Fruit fly (Drosophila melanogaster) whole organism, embryonic: ENCODE measurements around the gene CG43658.
A peak's percentile ranks its signal among the peaks of the same experiment; 100 is the strongest.

ENCODE experiments used
- Asciz ChIP-seq: fragments of 200-800 bp; sonication (Bioruptor generic); optimal IDR thresholded peaks from 2 replicates; lab custom pipeline; 2017; ENCODE audit warnings: missing biosample characterization, mild to moderate bottlenecking, missing genetic modification characterization, missing genetic modification reagents
- CG10209 ChIP-seq: fragments of 200-800 bp; sonication (Bioruptor generic); optimal IDR thresholded peaks from 3 replicates; lab custom pipeline; 2017; ENCODE audit warnings: missing biosample characterization, mild to moderate bottlenecking, missing genetic modification characterization, missing genetic modification reagents
- CG1024 ChIP-seq: fragments of 200-800 bp; sonication (Bioruptor generic); IDR thresholded peaks from 2 replicates; pipeline ENCODE4 v1.3.6; 2022; ENCODE audit warnings: missing biosample characterization, missing genetic modification characterization
- CG11696 ChIP-seq: fragments of 200-800 bp; sonication (Bioruptor generic); IDR thresholded peaks from 2 replicates; pipeline ENCODE4 v1.3.6; 2022; ENCODE audit warnings: missing biosample characterization, missing genetic modification characterization
- CG12236 ChIP-seq: fragments of 200-800 bp; sonication (Bioruptor generic); optimal IDR thresholded peaks from 2 replicates; lab custom pipeline; 2016; ENCODE audit warnings: missing biosample characterization, missing genetic modification characterization
- CG14441 ChIP-seq: fragments of 200-800 bp; sonication (Bioruptor generic); IDR thresholded peaks from 2 replicates; pipeline ENCODE4 v1.3.6; 2022; ENCODE audit warnings: missing biosample characterization, missing genetic modification characterization
- CG14710 ChIP-seq: fragments of 200-800 bp; sonication (Bioruptor generic); optimal IDR thresholded peaks from 3 replicates; lab custom pipeline; 2019; ENCODE audit warnings: missing biosample characterization, mild to moderate bottlenecking, missing genetic modification characterization, moderate library complexity
- CG15696 ChIP-seq: fragments of 200-800 bp; sonication (Bioruptor generic); optimal IDR thresholded peaks from 2 replicates; lab custom pipeline; 2019; ENCODE audit warnings: missing biosample characterization, mild to moderate bottlenecking, missing genetic modification characterization, moderate library complexity
- CG18476 ChIP-seq: fragments of 200-800 bp; sonication (Bioruptor generic); optimal IDR thresholded peaks from 2 replicates; lab custom pipeline; 2016; ENCODE audit warnings: missing biosample characterization, mild to moderate bottlenecking, missing genetic modification characterization
- CG2202 ChIP-seq: fragments of 200-800 bp; sonication (Bioruptor generic); optimal IDR thresholded peaks from 2 replicates; lab custom pipeline; 2018; ENCODE audit warnings: missing biosample characterization, mild to moderate bottlenecking, missing genetic modification characterization
- CG2678 ChIP-seq: fragments of 200-800 bp; sonication (Bioruptor generic); optimal IDR thresholded peaks from 3 replicates; lab custom pipeline; 2019; ENCODE audit warnings: missing biosample characterization, mild to moderate bottlenecking, missing genetic modification characterization, moderate library complexity
- CG4617 ChIP-seq: fragments of 200-800 bp; sonication (Bioruptor generic); optimal IDR thresholded peaks from 3 replicates; lab custom pipeline; 2016; ENCODE audit warnings: missing biosample characterization, missing genetic modification characterization, borderline replicate concordance
- CG5245 ChIP-seq: fragments of 200-800 bp; sonication (Bioruptor generic); optimal IDR thresholded peaks from 3 replicates; lab custom pipeline; 2016; ENCODE audit warnings: missing biosample characterization, missing genetic modification characterization
- CG6813 ChIP-seq: fragments of 200-800 bp; sonication (Bioruptor generic); optimal IDR thresholded peaks from 2 replicates; lab custom pipeline; 2017; ENCODE audit warnings: missing biosample characterization, missing genetic modification characterization, mild to moderate bottlenecking, moderate library complexity, missing genetic modification reagents
- CG7745 ChIP-seq: fragments of 200-800 bp; sonication (Bioruptor generic); optimal IDR thresholded peaks from 2 replicates; lab custom pipeline; 2018; ENCODE audit warnings: missing biosample characterization, mild to moderate bottlenecking, missing genetic modification characterization, moderate library complexity
- Dbx ChIP-seq: fragments of 200-800 bp; sonication (Bioruptor generic); IDR thresholded peaks from 3 replicates; pipeline ENCODE4 v1.3.6; 2022; ENCODE audit warnings: missing biosample characterization, missing genetic modification characterization
- HHEX ChIP-seq: fragments of 200-800 bp; sonication (Bioruptor generic); optimal IDR thresholded peaks from 3 replicates; lab custom pipeline; 2017; ENCODE audit warnings: missing biosample characterization, mild to moderate bottlenecking, missing genetic modification characterization, missing genetic modification reagents
- Hr3 ChIP-seq: fragments of 200-800 bp; sonication (Bioruptor generic); optimal IDR thresholded peaks from 3 replicates; lab custom pipeline; 2016; ENCODE audit warnings: missing biosample characterization, missing genetic modification characterization
- Hr51 ChIP-seq, 2 experiments: fragments of 200-800 bp; sonication (Bioruptor generic); optimal IDR thresholded peaks; 2 replicates in 1 of 2; 3 replicates in 1 of 2; lab custom pipeline; 2016 to 2018; ENCODE audit warnings: missing biosample characterization in 2 of 2, missing genetic modification characterization in 2 of 2, mild to moderate bottlenecking in 1 of 2, moderate library complexity in 1 of 2
- Lhr ChIP-seq: fragments of 200-800 bp; sonication (Bioruptor generic); optimal IDR thresholded peaks from 3 replicates; lab custom pipeline; 2017; ENCODE audit warnings: mild to moderate bottlenecking, missing biosample characterization, missing genetic modification reagents, missing genetic modification characterization
- NC2β ChIP-seq: fragments of 200-800 bp; sonication (Bioruptor generic); optimal IDR thresholded peaks from 2 replicates; lab custom pipeline; 2016; ENCODE audit warnings: missing biosample characterization, missing genetic modification characterization
- NK7.1 ChIP-seq: fragments of 200-800 bp; sonication (Bioruptor generic); optimal IDR thresholded peaks from 3 replicates; lab custom pipeline; 2016; ENCODE audit warnings: missing biosample characterization, missing genetic modification characterization
- Side ChIP-seq: fragments of 200-800 bp; sonication (Bioruptor generic); optimal IDR thresholded peaks from 2 replicates; lab custom pipeline; 2016; ENCODE audit warnings: missing biosample characterization, missing genetic modification characterization
- Sox100B ChIP-seq: fragments of 200-800 bp; sonication (Bioruptor generic); optimal IDR thresholded peaks from 3 replicates; lab custom pipeline; 2018; ENCODE audit warnings: missing biosample characterization, mild to moderate bottlenecking, missing genetic modification characterization
- Vsx1 ChIP-seq: fragments of 200-800 bp; sonication (Bioruptor generic); optimal IDR thresholded peaks from 2 replicates; lab custom pipeline; 2017; ENCODE audit warnings: missing biosample characterization, mild to moderate bottlenecking, missing genetic modification characterization, missing genetic modification reagents
- Xrp1 ChIP-seq: fragments of 200-800 bp; sonication (Bioruptor generic); IDR thresholded peaks from 2 replicates; pipeline ENCODE4 v1.3.6; 2022; ENCODE audit warnings: missing biosample characterization, missing genetic modification characterization
- ase ChIP-seq: fragments of 200-800 bp; sonication (Bioruptor generic); IDR thresholded peaks from 3 replicates; pipeline ENCODE4 v1.3.6; 2022; ENCODE audit warnings: missing biosample characterization, missing genetic modification characterization
- cg ChIP-seq: fragments of 200-800 bp; sonication (Bioruptor generic); optimal IDR thresholded peaks from 3 replicates; lab custom pipeline; 2019; ENCODE audit warnings: missing biosample characterization, mild to moderate bottlenecking, missing genetic modification characterization, moderate library complexity
- chinmo ChIP-seq: fragments of 200-800 bp; sonication (Bioruptor generic); IDR thresholded peaks from 4 replicates; pipeline ENCODE4 v1.3.6; 2022; ENCODE audit warnings: missing biosample characterization, missing genetic modification characterization; ENCODE audit not compliant: partially characterized antibody
- chm ChIP-seq: fragments of 200-800 bp; sonication (Bioruptor generic); IDR thresholded peaks from 2 replicates; pipeline ENCODE4 v1.3.6; 2022; ENCODE audit warnings: missing biosample characterization, missing genetic modification characterization
- crol ChIP-seq: fragments of 200-800 bp; sonication (Bioruptor generic); IDR thresholded peaks from 2 replicates; pipeline ENCODE4 v1.3.6; 2022; ENCODE audit warnings: missing biosample characterization, missing genetic modification characterization
- eve ChIP-seq, 2 experiments: fragments of >200 bp; optimal IDR thresholded peaks; 2 replicates each; lab custom pipeline; 2017; ENCODE audit warnings: missing biosample characterization in 2 of 2, missing genetic modification characterization in 2 of 2
- exex ChIP-seq: fragments of 200-800 bp; sonication (Bioruptor generic); optimal IDR thresholded peaks from 4 replicates; lab custom pipeline; 2018; ENCODE audit warnings: missing biosample characterization, mild to moderate bottlenecking, missing genetic modification characterization, moderate library complexity
- fd3F ChIP-seq: fragments of 200-800 bp; sonication (Bioruptor generic); optimal IDR thresholded peaks from 2 replicates; lab custom pipeline; 2018; ENCODE audit warnings: missing biosample characterization, mild to moderate bottlenecking, missing genetic modification characterization, moderate library complexity
- gce ChIP-seq: fragments of 200-800 bp; sonication (Bioruptor generic); IDR thresholded peaks from 3 replicates; pipeline ENCODE4 v1.3.6; 2022; ENCODE audit warnings: missing biosample characterization, missing genetic modification characterization
- gsb-n ChIP-seq: fragments of 200-800 bp; sonication (Bioruptor generic); optimal IDR thresholded peaks from 3 replicates; lab custom pipeline; 2018; ENCODE audit warnings: missing biosample characterization, mild to moderate bottlenecking, missing genetic modification characterization
- jing ChIP-seq: fragments of 200-800 bp; sonication (Bioruptor generic); optimal IDR thresholded peaks from 2 replicates; lab custom pipeline; 2018; ENCODE audit warnings: missing biosample characterization, mild to moderate bottlenecking, missing genetic modification characterization
- kni ChIP-seq: fragments of 200-800 bp; sonication (Bioruptor generic); optimal IDR thresholded peaks from 3 replicates; lab custom pipeline; 2017; ENCODE audit warnings: mild to moderate bottlenecking, missing biosample characterization, missing genetic modification reagents, missing genetic modification characterization
- lab ChIP-seq: fragments of 200-800 bp; sonication (Bioruptor generic); optimal IDR thresholded peaks from 3 replicates; lab custom pipeline; 2017; ENCODE audit warnings: missing biosample characterization, missing genetic modification characterization, mild to moderate bottlenecking, moderate library complexity, missing genetic modification reagents
- nom ChIP-seq: fragments of 200-800 bp; sonication (Bioruptor generic); optimal IDR thresholded peaks from 2 replicates; lab custom pipeline; 2017; ENCODE audit warnings: missing biosample characterization, missing genetic modification characterization, mild to moderate bottlenecking, moderate library complexity, missing genetic modification reagents
- oc ChIP-seq: fragments of 200-800 bp; sonication (Bioruptor generic); optimal IDR thresholded peaks from 2 replicates; lab custom pipeline; 2018; ENCODE audit warnings: missing biosample characterization, mild to moderate bottlenecking, missing genetic modification characterization, moderate library complexity
- row ChIP-seq: fragments of 200-800 bp; sonication (Bioruptor generic); IDR thresholded peaks from 3 replicates; pipeline ENCODE4 v1.3.6; 2022; ENCODE audit warnings: missing biosample characterization, missing genetic modification characterization
- run ChIP-seq: fragments of 200-800 bp; sonication (Bioruptor generic); optimal IDR thresholded peaks from 3 replicates; lab custom pipeline; 2018; ENCODE audit warnings: missing biosample characterization, mild to moderate bottlenecking, missing genetic modification characterization
- salm ChIP-seq: fragments of 200-800 bp; sonication (Bioruptor generic); optimal IDR thresholded peaks from 2 replicates; lab custom pipeline; 2018; ENCODE audit warnings: missing biosample characterization, mild to moderate bottlenecking, missing genetic modification characterization
- sd ChIP-seq: fragments of 200-800 bp; sonication (Bioruptor generic); optimal IDR thresholded peaks from 3 replicates; lab custom pipeline; 2018; ENCODE audit warnings: missing biosample characterization, mild to moderate bottlenecking, missing genetic modification characterization, moderate library complexity
- stc ChIP-seq: fragments of 200-800 bp; sonication (Bioruptor generic); IDR thresholded peaks from 2 replicates; pipeline ENCODE4 v1.3.6; 2022; ENCODE audit warnings: missing biosample characterization, missing genetic modification characterization
- unpg ChIP-seq: fragments of 200-800 bp; sonication (Bioruptor generic); optimal IDR thresholded peaks from 3 replicates; lab custom pipeline; 2018; ENCODE audit warnings: missing biosample characterization, mild to moderate bottlenecking, missing genetic modification characterization, moderate library complexity
- vvl ChIP-seq: fragments of 200-800 bp; sonication (Bioruptor generic); IDR thresholded peaks from 2 replicates; pipeline ENCODE4 v1.3.6; 2022; ENCODE audit warnings: missing biosample characterization, missing genetic modification characterization

Gene CG43658

DNA sequence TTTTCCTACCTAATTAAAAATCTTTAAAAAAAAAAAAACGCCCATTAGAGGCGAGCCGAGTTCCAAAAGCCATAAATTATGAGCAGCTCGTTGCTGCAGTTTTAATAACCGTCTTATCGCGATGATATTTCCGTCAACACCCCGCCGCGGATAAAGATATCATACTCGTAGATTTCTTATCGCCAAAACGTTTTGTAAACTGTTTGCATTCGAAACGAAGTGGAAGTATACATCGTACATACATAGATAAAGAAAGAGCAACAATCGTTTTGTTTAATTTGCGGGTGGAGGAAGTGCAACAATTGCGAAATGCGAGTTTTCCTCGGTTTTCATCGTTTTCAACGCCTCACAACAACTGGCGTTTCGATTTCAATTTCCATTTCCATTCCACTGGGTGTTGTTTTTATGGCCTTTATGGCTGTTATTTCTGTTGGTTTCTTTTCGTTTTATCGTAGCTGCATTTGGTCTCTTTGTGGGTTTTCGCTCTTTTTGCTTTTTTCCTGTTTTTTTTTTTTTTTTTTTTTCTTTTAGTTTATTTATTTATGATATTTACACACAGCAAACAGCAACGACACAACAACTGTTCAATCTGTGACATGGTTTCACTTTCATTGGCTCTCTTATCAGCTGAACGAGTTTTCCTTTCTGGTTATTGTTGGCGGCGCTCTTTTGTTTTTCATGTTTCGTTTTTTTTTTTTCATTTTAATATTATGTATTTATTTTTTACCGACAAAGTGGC is 87.9 kb downstream of the CG43658 start (continued):
- TF ChIP-seq gsb-n (peak; percentile 27), Vsx1 (GFP tag; lab: Kevin White, UChicago) (peak; percentile 47), sd (tag; lab: Kevin White, UChicago) (no peak), gce (GFP tag; lab: Robert Waterston, UW) (peak; percentile 42; the same call in 1 of the 3 replicates), CG10209 (GFP tag; lab: Kevin White, UChicago) (peak; percentile 11), CG12236 (GFP tag; lab: Kevin White, UChicago) (peak; percentile 54), CG14710 (peak; percentile 11), Hr51 (GFP tag; optimal IDR thresholded peaks at IDR 0.05; lab: Kevin White, UChicago) (peak in 1 of 2 experiments; percentile 10), Hr3 (no peak), lab (GFP tag; lab: Kevin White, UChicago) (peak; percentile 21), unpg (peak; percentile 16), CG2202 (tag; lab: Kevin White, UChicago) (peak; percentile 26), CG15696 (tag; lab: Kevin White, UChicago) (peak; percentile 43), CG5245 (peak; percentile 10), kni (GFP tag; lab: Kevin White, UChicago) (peak; percentile 12), salm (peak; percentile 7), eve (GFP tag; optimal IDR thresholded peaks at IDR 0.05; lab: Kevin White, UChicago) (peak in 1 of 2 experiments; percentile 44), CG4617 (no peak), row (GFP tag; lab: Robert Waterston, UW) (no peak), fd3F (GFP tag; lab: Kevin White, UChicago) (no peak), run (tag; lab: Kevin White, UChicago) (no peak), Asciz (GFP tag; lab: Kevin White, UChicago) (peak; percentile 65), chm (GFP tag; lab: Robert Waterston, UW) (peak; percentile 34; the same call in 1 of the 2 replicates), nom (GFP tag; lab: Kevin White, UChicago) (peak; percentile 65), ase (no peak), Sox100B (GFP tag; lab: Kevin White, UChicago) (peak; percentile 52), Side (GFP tag; lab: Kevin White, UChicago) (peak; percentile 5), chinmo (0 out of 4 replicates have a peak, but pooled peaks have one; percentile 14), oc (tag; lab: Kevin White, UChicago) (peak; percentile 11), CG14441 (no peak), CG11696 (0 out of 2 replicates have a peak, but pooled peaks have one; percentile 12), CG2678 (tag; lab: Kevin White, UChicago) (peak; percentile 12), CG18476 (GFP tag; lab: Kevin White, UChicago) (peak; percentile 14), cg (GFP tag; lab: Kevin White, UChicago) (no peak), Dbx (GFP tag; lab: Robert Waterston, UW) (no peak), CG1024 (GFP tag; lab: Robert Waterston, UW) (0 out of 2 replicates have a peak, but pooled peaks have one; percentile 13), exex (peak; percentile 27), Xrp1 (GFP tag; lab: Robert Waterston, UW) (peak; percentile 58), stc (0 out of 2 replicates have a peak, but pooled peaks have one; percentile 23), vvl (peak; percentile 36; the same call in 1 of the 2 replicates), jing (GFP tag; lab: Kevin White, UChicago) (no peak), CG7745 (tag; lab: Kevin White, UChicago) (no peak), HHEX (GFP tag; lab: Kevin White, UChicago) (no peak), crol (no peak), CG6813 (GFP tag; lab: Kevin White, UChicago) (peak; percentile 41), Lhr (GFP tag; lab: Kevin White, UChicago) (peak; percentile 18), NK7.1 (GFP tag; lab: Kevin White, UChicago) (no peak), NC2β (peak; percentile 52)
